Worm (Caenorhabditis elegans) whole organism, L1 larva: ENCODE data around the gene B0563.1.

Experiments
- alr-1 ChIP-seq: fragments of 200-800 bp; sonication (Bioruptor generic); optimal IDR thresholded peaks from 2 replicates; lab custom pipeline; 2018; ENCODE audit warnings: borderline replicate concordance, mild to moderate bottlenecking, missing genetic modification characterization, missing compliant biosample characterization
- blmp-1 ChIP-seq: fragments of 150-350 bp; optimal IDR thresholded peaks from 2 replicates; lab custom pipeline; 2014; ENCODE audit warnings: missing biosample characterization, missing genetic modification characterization
- ceh-82 ChIP-seq, 3 experiments: fragments of 150-350 bp in 1 of 3; sonication (generic microtip) in 2 of 3; optimal IDR thresholded peaks; 2 replicates each; lab custom pipeline; 2014 to 2017; ENCODE audit warnings: missing biosample characterization in 3 of 3, missing genetic modification characterization in 3 of 3
- ceh-90 ChIP-seq: sonication (generic microtip); optimal IDR thresholded peaks from 2 replicates; lab custom pipeline; 2016; ENCODE audit warnings: missing genetic modification characterization, missing compliant biosample characterization
- ces-1 ChIP-seq: fragments of 150-350 bp; optimal IDR thresholded peaks from 2 replicates; lab custom pipeline; 2014; ENCODE audit warnings: missing biosample characterization, missing genetic modification reagents, missing genetic modification characterization
- efl-1 ChIP-seq, 4 experiments: fragments of 150-350 bp; optimal IDR thresholded peaks in 3 of 4; peaks in 1 of 4; 1 replicate in 1 of 4; 2 replicates in 3 of 4; lab custom pipeline; 2014; ENCODE audit warnings: missing biosample characterization in 2 of 4, missing genetic modification characterization in 2 of 4, missing genetic modification reagents in 2 of 4
- elt-3 ChIP-seq, 6 experiments: fragments of 150-350 bp in 1 of 6; sonication (generic microtip); optimal IDR thresholded peaks; 2 replicates each; lab custom pipeline; 2017 to 2018; ENCODE audit warnings: missing biosample characterization in 6 of 6, missing genetic modification characterization in 6 of 6, inconsistent platforms in 1 of 6
- fkh-10 ChIP-seq: sonication (generic microtip); optimal IDR thresholded peaks from 2 replicates; lab custom pipeline; 2017; ENCODE audit warnings: missing biosample characterization, missing genetic modification reagents, missing genetic modification characterization
- fkh-4 ChIP-seq: sonication (generic microtip); optimal IDR thresholded peaks from 2 replicates; lab custom pipeline; 2016; ENCODE audit warnings: missing compliant biosample characterization, missing genetic modification characterization, borderline replicate concordance
- grh-1 ChIP-seq: fragments of 200-800 bp; sonication (Bioruptor generic); IDR thresholded peaks from 2 replicates; pipeline ENCODE4 v1.3.6; 2022; ENCODE audit warnings: missing genetic modification reagents, missing genetic modification characterization, missing compliant biosample characterization
- hlh-17 ChIP-seq: fragments of 200-800 bp; sonication (Bioruptor generic); optimal IDR thresholded peaks from 2 replicates; lab custom pipeline; 2018; ENCODE audit warnings: missing genetic modification characterization, mild to moderate bottlenecking, missing compliant biosample characterization, moderate library complexity, borderline replicate concordance
- hpl-2 ChIP-seq: fragments of 150-350 bp; optimal IDR thresholded peaks from 2 replicates; lab custom pipeline; 2014; ENCODE audit warnings: missing biosample characterization, missing genetic modification reagents, missing genetic modification characterization
- irx-1 ChIP-seq: sonication (generic microtip); optimal IDR thresholded peaks from 2 replicates; lab custom pipeline; 2016; ENCODE audit warnings: missing genetic modification characterization, missing compliant biosample characterization
- isw-1 ChIP-seq: fragments of 200-800 bp; sonication (Bioruptor generic); IDR thresholded peaks from 2 replicates; pipeline ENCODE4 v1.3.6; 2022; ENCODE audit warnings: missing genetic modification characterization, missing compliant biosample characterization
- lin-39 ChIP-seq: fragments of 150-350 bp; optimal IDR thresholded peaks from 2 replicates; lab custom pipeline; 2014; ENCODE audit warnings: missing biosample characterization, missing genetic modification reagents, missing genetic modification characterization
- lir-3 ChIP-seq: sonication (generic microtip); optimal IDR thresholded peaks from 2 replicates; lab custom pipeline; 2016; ENCODE audit warnings: mild to moderate bottlenecking, missing genetic modification characterization, moderate library complexity, missing compliant biosample characterization; ENCODE audit not compliant: poor library complexity
- lsy-2 ChIP-seq, 2 experiments: fragments of 150-350 bp; optimal IDR thresholded peaks; 2 replicates each; lab custom pipeline; 2014; ENCODE audit warnings: missing biosample characterization in 2 of 2, missing genetic modification characterization in 2 of 2
- mdl-1 ChIP-seq, 2 experiments: fragments of 150-350 bp; optimal IDR thresholded peaks; 2 replicates each; lab custom pipeline; 2014 to 2017; ENCODE audit warnings: missing biosample characterization in 2 of 2, missing genetic modification characterization in 2 of 2, inconsistent platforms in 1 of 2
- mef-2 ChIP-seq: fragments of 150-350 bp; optimal IDR thresholded peaks from 2 replicates; lab custom pipeline; 2014; ENCODE audit warnings: missing biosample characterization, missing genetic modification characterization
- nhr-12 ChIP-seq: sonication (generic microtip); optimal IDR thresholded peaks from 2 replicates; lab custom pipeline; 2017; ENCODE audit warnings: missing biosample characterization, missing genetic modification characterization
- nhr-237 ChIP-seq: fragments of 150-350 bp; optimal IDR thresholded peaks from 2 replicates; lab custom pipeline; 2014; ENCODE audit warnings: missing biosample characterization, missing genetic modification characterization
- nhr-47 ChIP-seq: sonication (generic microtip); optimal IDR thresholded peaks from 2 replicates; lab custom pipeline; 2016; ENCODE audit warnings: mild to moderate bottlenecking, missing genetic modification characterization, moderate library complexity, missing compliant biosample characterization
- nhr-71 ChIP-seq: sonication (generic microtip); optimal IDR thresholded peaks from 2 replicates; lab custom pipeline; 2016; ENCODE audit warnings: mild to moderate bottlenecking, missing genetic modification characterization, moderate library complexity, missing compliant biosample characterization
- nhr-77 ChIP-seq: fragments of 150-350 bp; optimal IDR thresholded peaks from 2 replicates; lab custom pipeline; 2014; ENCODE audit warnings: missing biosample characterization, missing genetic modification characterization
- nhr-84 ChIP-seq: sonication (generic microtip); optimal IDR thresholded peaks from 2 replicates; lab custom pipeline; 2017; ENCODE audit warnings: missing biosample characterization, missing genetic modification characterization
- nhr-85 ChIP-seq: sonication (generic microtip); peaks from one replicate; lab custom pipeline; 2016; ENCODE audit warnings: missing genetic modification characterization, inconsistent platforms, missing compliant biosample characterization
- pag-3 ChIP-seq: sonication (generic microtip); optimal IDR thresholded peaks from 2 replicates; lab custom pipeline; 2017; ENCODE audit warnings: missing genetic modification characterization, mild to moderate bottlenecking, missing compliant biosample characterization, antibody characterized with exemption, borderline replicate concordance; ENCODE audit not compliant: insufficient read depth
- sup-37 ChIP-seq: fragments of 200-800 bp; sonication (Bioruptor generic); optimal IDR thresholded peaks from 2 replicates; lab custom pipeline; 2018; ENCODE audit warnings: mild to moderate bottlenecking, missing genetic modification characterization, missing compliant biosample characterization
- swsn-7 ChIP-seq: sonication (generic microtip); optimal IDR thresholded peaks from 2 replicates; lab custom pipeline; 2016; ENCODE audit warnings: missing genetic modification characterization, missing compliant biosample characterization
- tbx-2 ChIP-seq: sonication (generic microtip); optimal IDR thresholded peaks from 2 replicates; lab custom pipeline; 2016; ENCODE audit warnings: missing genetic modification characterization, missing compliant biosample characterization
- unc-130 ChIP-seq: fragments of 150-350 bp; optimal IDR thresholded peaks from 2 replicates; lab custom pipeline; 2017; ENCODE audit warnings: missing biosample characterization, missing genetic modification characterization, inconsistent platforms
- unc-30 ChIP-seq: sonication (generic microtip); optimal IDR thresholded peaks from 2 replicates; lab custom pipeline; 2017; ENCODE audit warnings: missing biosample characterization, missing genetic modification characterization
- unc-86 ChIP-seq: sonication (generic microtip); optimal IDR thresholded peaks from 2 replicates; lab custom pipeline; 2016; ENCODE audit warnings: missing genetic modification characterization, missing compliant biosample characterization
- unc-98 ChIP-seq: fragments of 200-800 bp; sonication (Bioruptor generic); IDR thresholded peaks from 2 replicates; pipeline ENCODE4 v1.3.6; 2022; ENCODE audit warnings: missing genetic modification characterization, missing compliant biosample characterization
- vab-15 ChIP-seq: sonication (generic microtip); optimal IDR thresholded peaks from 2 replicates; lab custom pipeline; 2017; ENCODE audit warnings: missing genotype, mild to moderate bottlenecking, missing genetic modification characterization, missing compliant biosample characterization
- ztf-11 ChIP-seq, 2 experiments: sonication (generic microtip); optimal IDR thresholded peaks; 2 replicates each; lab custom pipeline; 2016 to 2017; ENCODE audit warnings: missing genetic modification characterization in 2 of 2, missing biosample characterization in 1 of 2, missing compliant biosample characterization in 1 of 2

Gene B0563.1

ce11 chrX:9182140-9182539 is 10.8 kb downstream of the B0563.1 start, which contains the start of gene Y81B9A.3:
Y81B9A.3 (plus strand) TSS chrX:9182440.
- TF ChIP-seq mef-2 (tag; lab: Kevin White, UChicago), result no peak
- no peak for TF ChIP-seq nhr-237 (tag; lab: Kevin White, UChicago)
- no peak for TF ChIP-seq hlh-17 (GFP tag; lab: Kevin White, UChicago)
- no peak for TF ChIP-seq nhr-47 (tag; lab: Kevin White, UChicago)
- TF ChIP-seq unc-98 (GFP tag; lab: Robert Waterston, UW), result no peak
- no peak for TF ChIP-seq ceh-82 (tag; optimal IDR thresholded peaks at IDR 0.05; lab: Kevin White, UChicago)
- no peak for TF ChIP-seq unc-130 (tag; lab: Kevin White, UChicago)
- TF ChIP-seq vab-15 (tag; lab: Kevin White, UChicago), result no peak
- TF ChIP-seq lin-39 (tag; lab: Kevin White, UChicago), result no peak
- no peak for TF ChIP-seq ces-1 (GFP tag; lab: Kevin White, UChicago)
- TF ChIP-seq lir-3 (tag; lab: Kevin White, UChicago), result no peak
- TF ChIP-seq nhr-85 (tag; lab: Kevin White, UChicago), result no peak
- TF ChIP-seq unc-86, result no peak

ce11 chrX:9183836-9184235 is 12.5 kb downstream of the B0563.1 start, which contains the start of gene Y81B9A.2:
Y81B9A.2 (plus strand) TSS chrX:9184136.
- no peak for TF ChIP-seq nhr-84 (tag; lab: Kevin White, UChicago)
- no peak for TF ChIP-seq efl-1 (optimal IDR thresholded peaks at IDR 0.05; lab: Kevin White, UChicago)
- peak in 1 of 2 experiments; percentile 14 for TF ChIP-seq efl-1 (GFP tag; optimal IDR thresholded peaks at IDR 0.05 in 1 of 2; lab: Kevin White, UChicago)
- TF ChIP-seq nhr-12 (tag; lab: Kevin White, UChicago), result no peak
- TF ChIP-seq mdl-1 (tag; optimal IDR thresholded peaks at IDR 0.05; lab: Kevin White, UChicago), result no peak
- TF ChIP-seq pag-3 (tag; lab: Kevin White, UChicago), result no peak

- no peak for TF ChIP-seq hpl-2 (GFP tag; lab: Kevin White, UChicago)
- TF ChIP-seq sup-37 (GFP tag; lab: Kevin White, UChicago), result no peak
- no peak for TF ChIP-seq blmp-1
- TF ChIP-seq alr-1, result no peak
- no peak for TF ChIP-seq ceh-90
- no peak for TF ChIP-seq grh-1
- no peak for TF ChIP-seq mdl-1 (tag; optimal IDR thresholded peaks at IDR 0.05; lab: Kevin White, UChicago)
- no peak for TF ChIP-seq ztf-11 (tag; optimal IDR thresholded peaks at IDR 0.05; lab: Kevin White, UChicago)
- TF ChIP-seq irx-1 (tag; lab: Kevin White, UChicago), result no peak
- TF ChIP-seq nhr-77 (tag; lab: Kevin White, UChicago), result no peak
- no peak for TF ChIP-seq lsy-2 (tag; optimal IDR thresholded peaks at IDR 0.05; lab: Kevin White, UChicago)
- no peak for TF ChIP-seq fkh-10 (GFP tag; lab: Kevin White, UChicago)
- TF ChIP-seq fkh-4 (tag; lab: Kevin White, UChicago), result no peak
- no peak for TF ChIP-seq swsn-7 (tag; lab: Kevin White, UChicago)
- no peak for TF ChIP-seq unc-30 (tag; lab: Kevin White, UChicago)
- TF ChIP-seq isw-1 (GFP tag; lab: Robert Waterston, UW), result no peak
- no peak for TF ChIP-seq mef-2 (tag; lab: Kevin White, UChicago)
- no peak for TF ChIP-seq elt-3 (tag; optimal IDR thresholded peaks at IDR 0.05; lab: Kevin White, UChicago)
- no peak for TF ChIP-seq nhr-71
- TF ChIP-seq tbx-2 (tag; lab: Kevin White, UChicago), result no peak
- TF ChIP-seq, all 84 proteins: peak for 0
These were observed 20.6 kb downstream of the B0563.1 start, which contains the start of gene Y81B9A.1 for ce11 chrX:9191795-9192494. Y81B9A.1 (plus strand) TSS chrX:9192444.
